Worm (Caenorhabditis elegans) whole organism, L3 larva: ENCODE data around the gene rbm-22.
A peak's percentile ranks its signal among the peaks of the same experiment; 100 is the strongest.

Experiments used
- R02D3.7 ChIP-seq: fragments of 150-350 bp; optimal IDR thresholded peaks from 2 replicates; lab custom pipeline; 2014; ENCODE audit warnings: missing biosample characterization, missing genetic modification characterization
- aly-2 ChIP-seq: fragments of 150-350 bp; optimal IDR thresholded peaks from 2 replicates; lab custom pipeline; 2014; ENCODE audit warnings: missing biosample characterization, missing genetic modification characterization
- ama-1 ChIP-seq: fragments of 150-350 bp; optimal IDR thresholded peaks from 2 replicates; lab custom pipeline; 2018
- ceh-28 ChIP-seq: fragments of 150-350 bp; optimal IDR thresholded peaks from 2 replicates; lab custom pipeline; 2014; ENCODE audit warnings: missing biosample characterization, missing genetic modification reagents, missing genetic modification characterization
- ceh-82 ChIP-seq: fragments of 150-350 bp; optimal IDR thresholded peaks from 2 replicates; lab custom pipeline; 2014; ENCODE audit warnings: missing biosample characterization, missing genetic modification characterization
- daf-12 ChIP-seq: fragments of 150-350 bp; optimal IDR thresholded peaks from 2 replicates; lab custom pipeline; 2014; ENCODE audit warnings: missing biosample characterization, missing genetic modification reagents, missing genetic modification characterization
- egl-27 ChIP-seq: sonication (generic microtip); optimal IDR thresholded peaks from 4 replicates; lab custom pipeline; 2017; ENCODE audit warnings: missing biosample characterization, missing genetic modification reagents, missing genetic modification characterization
- elt-1 ChIP-seq: fragments of 150-350 bp; optimal IDR thresholded peaks from 2 replicates; lab custom pipeline; 2014; ENCODE audit warnings: missing biosample characterization, missing genetic modification characterization
- elt-2 ChIP-seq: sonication (generic microtip); optimal IDR thresholded peaks from 2 replicates; lab custom pipeline; 2016; ENCODE audit warnings: missing genetic modification reagents, mild to moderate bottlenecking, missing genetic modification characterization, missing compliant biosample characterization
- elt-3 ChIP-seq, 3 experiments: fragments of 150-350 bp in 1 of 3; sonication (generic microtip) in 2 of 3; optimal IDR thresholded peaks; 2 replicates in 2 of 3; 4 replicates in 1 of 3; lab custom pipeline; 2014 to 2017; ENCODE audit warnings: missing biosample characterization in 3 of 3, missing genetic modification characterization in 3 of 3
- eor-1 ChIP-seq, 2 experiments: fragments of 150-350 bp; optimal IDR thresholded peaks; 2 replicates each; lab custom pipeline; 2014 to 2018; ENCODE audit warnings: missing biosample characterization in 2 of 2, missing genetic modification characterization in 2 of 2
- fkh-10 ChIP-seq: sonication (generic microtip); optimal IDR thresholded peaks from 2 replicates; lab custom pipeline; 2017; ENCODE audit warnings: missing biosample characterization, missing genetic modification reagents, missing genetic modification characterization
- fos-1 ChIP-seq: fragments of 150-350 bp; optimal IDR thresholded peaks from 2 replicates; lab custom pipeline; 2014; ENCODE audit warnings: missing biosample characterization, missing genetic modification characterization
- lin-15B ChIP-seq: fragments of 150-350 bp; optimal IDR thresholded peaks from 2 replicates; lab custom pipeline; 2014; ENCODE audit warnings: missing biosample characterization, missing genetic modification characterization
- lin-39 ChIP-seq: fragments of 150-350 bp; optimal IDR thresholded peaks from 2 replicates; lab custom pipeline; 2018; ENCODE audit warnings: missing biosample characterization, missing genetic modification reagents, missing genetic modification characterization
- lsy-12 ChIP-seq: sonication (generic microtip); optimal IDR thresholded peaks from 2 replicates; lab custom pipeline; 2016; ENCODE audit warnings: mild to moderate bottlenecking, missing genetic modification characterization, missing compliant biosample characterization
- mdl-1 ChIP-seq: fragments of 150-350 bp; optimal IDR thresholded peaks from 2 replicates; lab custom pipeline; 2014; ENCODE audit warnings: missing biosample characterization, missing genetic modification characterization
- mml-1 ChIP-seq: fragments of 150-350 bp; sonication (generic microtip); optimal IDR thresholded peaks from 3 replicates; lab custom pipeline; 2014; ENCODE audit warnings: missing biosample characterization, missing genetic modification characterization
- nfya-1 ChIP-seq: sonication (generic microtip); optimal IDR thresholded peaks from 2 replicates; lab custom pipeline; 2017; ENCODE audit warnings: missing genetic modification characterization, mild to moderate bottlenecking, missing compliant biosample characterization, antibody characterized with exemption, moderate library complexity; ENCODE audit not compliant: insufficient read depth
- nhr-12 ChIP-seq: fragments of 150-350 bp; optimal IDR thresholded peaks from 2 replicates; lab custom pipeline; 2014; ENCODE audit warnings: missing biosample characterization, missing genetic modification characterization
- nhr-23 ChIP-seq: fragments of 150-350 bp; optimal IDR thresholded peaks from 2 replicates; lab custom pipeline; 2014; ENCODE audit warnings: missing biosample characterization, missing genetic modification reagents, missing genetic modification characterization
- nhr-237 ChIP-seq: fragments of 150-350 bp; optimal IDR thresholded peaks from 2 replicates; lab custom pipeline; 2014; ENCODE audit warnings: missing biosample characterization, missing genetic modification characterization
- nhr-25 ChIP-seq: sonication (generic microtip); optimal IDR thresholded peaks from 2 replicates; lab custom pipeline; 2017; ENCODE audit warnings: missing biosample characterization, missing genetic modification characterization
- nhr-28 ChIP-seq: fragments of 150-350 bp; optimal IDR thresholded peaks from 2 replicates; lab custom pipeline; 2014; ENCODE audit warnings: missing biosample characterization, missing genetic modification characterization
- nhr-43 ChIP-seq: sonication (generic microtip); optimal IDR thresholded peaks from 2 replicates; lab custom pipeline; 2016; ENCODE audit warnings: mild to moderate bottlenecking, missing genetic modification characterization, missing compliant biosample characterization; ENCODE audit not compliant: poor library complexity, severe bottlenecking
- nhr-67 ChIP-seq: fragments of 150-350 bp; optimal IDR thresholded peaks from 2 replicates; lab custom pipeline; 2014; ENCODE audit warnings: missing biosample characterization, missing genetic modification characterization
- nhr-76 ChIP-seq: fragments of 150-350 bp; sonication (generic microtip); optimal IDR thresholded peaks from 5 replicates; lab custom pipeline; 2014; ENCODE audit warnings: missing biosample characterization, missing genetic modification characterization
- pqm-1 ChIP-seq: fragments of 150-350 bp; optimal IDR thresholded peaks from 2 replicates; lab custom pipeline; 2017; ENCODE audit warnings: missing biosample characterization, missing genetic modification characterization, inconsistent platforms
- sea-2 ChIP-seq: fragments of 150-350 bp; sonication (generic microtip); optimal IDR thresholded peaks from 4 replicates; lab custom pipeline; 2014; ENCODE audit warnings: missing biosample characterization, missing genetic modification reagents, missing genetic modification characterization
- snpc-4 ChIP-seq: fragments of 150-350 bp; optimal IDR thresholded peaks from 2 replicates; lab custom pipeline; 2014; ENCODE audit warnings: missing biosample characterization, missing genetic modification characterization
- tbx-2 ChIP-seq: sonication (generic microtip); optimal IDR thresholded peaks from 2 replicates; lab custom pipeline; 2016; ENCODE audit warnings: mild to moderate bottlenecking, missing genetic modification characterization, missing compliant biosample characterization
- unc-39 ChIP-seq: sonication (generic microtip); optimal IDR thresholded peaks from 4 replicates; lab custom pipeline; 2017; ENCODE audit warnings: missing biosample characterization, missing genetic modification characterization
- zag-1 ChIP-seq: fragments of 150-350 bp; optimal IDR thresholded peaks from 2 replicates; lab custom pipeline; 2014; ENCODE audit warnings: missing biosample characterization, missing genetic modification characterization
- ztf-4 ChIP-seq: fragments of 150-350 bp; optimal IDR thresholded peaks from 2 replicates; lab custom pipeline; 2014; ENCODE audit warnings: missing biosample characterization, missing genetic modification characterization

rbm-22 gene

ce11 chrIV:10876844-10877243 is 15.6 kb downstream of the rbm-22 start, which contains the start of gene fipr-14:
fipr-14 (plus strand) TSS chrIV:10877144.
- TF ChIP-seq pqm-1, result no peak
- TF ChIP-seq ama-1, result no peak
- TF ChIP-seq nhr-12 (tag; lab: Kevin White, UChicago), result no peak

ce11 chrIV:10879542-10879941 is 18.3 kb downstream of the rbm-22 start, which contains the start of gene sdz-13:
sdz-13 (minus strand) TSS chrIV:10879642.
- no peak for TF ChIP-seq unc-39 (tag; lab: Kevin White, UChicago)
- no peak for TF ChIP-seq ceh-82 (tag; lab: Kevin White, UChicago)
- no peak for TF ChIP-seq nhr-28 (tag; lab: Kevin White, UChicago)
- TF ChIP-seq nhr-237, result no peak
- no peak for TF ChIP-seq snpc-4 (tag; lab: Kevin White, UChicago)
- TF ChIP-seq nhr-76, result no peak
- no peak for TF ChIP-seq zag-1 (tag; lab: Kevin White, UChicago)
- no peak for TF ChIP-seq nhr-43 (tag; lab: Kevin White, UChicago)
- no peak for TF ChIP-seq elt-3 (tag; optimal IDR thresholded peaks at IDR 0.05; lab: Kevin White, UChicago)
- TF ChIP-seq nfya-1 (tag; lab: Kevin White, UChicago), result no peak
- TF ChIP-seq fkh-10 (GFP tag; lab: Kevin White, UChicago), result no peak
- no peak for TF ChIP-seq tbx-2 (tag; lab: Kevin White, UChicago)
- TF ChIP-seq ztf-4, result no peak
- no peak for TF ChIP-seq fos-1 (tag; lab: Kevin White, UChicago)
- no peak for TF ChIP-seq nhr-12 (tag; lab: Kevin White, UChicago)
- no peak for TF ChIP-seq mdl-1
- TF ChIP-seq elt-2 (tag; lab: Kevin White, UChicago), result no peak
- TF ChIP-seq mml-1, result no peak
- TF ChIP-seq, all 47 proteins: peak for 0

ce11 chrIV:10880264-10880663 is 19.1 kb downstream of the rbm-22 start, which contains the start of gene fipr-15:
fipr-15 (plus strand) TSS chrIV:10880564.
- TF ChIP-seq snpc-4 (tag; lab: Kevin White, UChicago), result no peak
- TF ChIP-seq sea-2, result no peak
- TF ChIP-seq egl-27 (tag; lab: Kevin White, UChicago), result no peak
- TF ChIP-seq nhr-25 (tag; lab: Kevin White, UChicago), result no peak
- TF ChIP-seq lin-39 (tag; lab: Kevin White, UChicago), result no peak
- TF ChIP-seq nhr-76, result no peak
- no peak for TF ChIP-seq aly-2 (tag; lab: Kevin White, UChicago)
- no peak for TF ChIP-seq ceh-82 (tag; lab: Kevin White, UChicago)
- TF ChIP-seq nhr-23 (tag; lab: Kevin White, UChicago), result no peak
- no peak for TF ChIP-seq ama-1

- TF ChIP-seq ceh-28 (tag; lab: Kevin White, UChicago) (peak; percentile 18), elt-1 (tag; lab: Kevin White, UChicago) (no peak), fos-1 (tag; lab: Kevin White, UChicago) (no peak), eor-1 (tag; optimal IDR thresholded peaks at IDR 0.05; lab: Kevin White, UChicago) (no peak), sea-2 (no peak), nhr-12 (tag; lab: Kevin White, UChicago) (no peak), lin-39 (tag; lab: Kevin White, UChicago) (no peak), lsy-12 (tag; lab: Kevin White, UChicago) (no peak), lin-15B (tag; lab: Kevin White, UChicago) (no peak), elt-2 (tag; lab: Kevin White, UChicago) (peak; percentile 67), daf-12 (tag; lab: Kevin White, UChicago) (no peak), elt-3 (tag; optimal IDR thresholded peaks at IDR 0.05; lab: Kevin White, UChicago) (no peak), nfya-1 (tag; lab: Kevin White, UChicago) (no peak), snpc-4 (tag; lab: Kevin White, UChicago) (no peak), mdl-1 (no peak)
- TF ChIP-seq, all 47 proteins: peak for 2
Observed at ce11 chrIV:10881230-10881629, 20.0 kb downstream of the rbm-22 start, which contains the start of gene F13E9.13. F13E9.13 (plus strand) TSS chrIV:10881546.

DNA sequence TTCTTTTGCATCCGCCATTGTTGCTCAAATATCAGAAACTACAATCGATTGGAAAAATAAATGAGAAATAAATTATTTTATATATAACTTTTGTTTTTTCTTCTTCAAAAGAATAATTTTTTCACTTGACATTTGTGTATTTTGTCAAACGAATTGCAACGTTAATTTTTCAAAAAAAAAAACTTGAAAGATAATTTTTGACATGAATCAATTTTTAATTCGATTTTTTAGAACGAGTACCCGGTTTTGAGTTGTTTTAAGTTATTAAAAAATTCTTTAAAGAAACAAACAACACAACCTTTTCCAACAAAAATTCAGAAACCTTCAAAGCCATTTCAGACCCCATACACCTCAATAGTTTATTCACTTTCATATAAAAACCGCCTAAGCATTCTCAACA is 23.1 kb downstream of the rbm-22 start, which contains the start of gene F13E9.5:
TSS of gene F13E9.5 (minus strand) at position 101 of the 400 bp plus-strand sequence.
- TF ChIP-seq nhr-67 (tag; lab: Kevin White, UChicago) (no peak), R02D3.7 (tag; lab: Kevin White, UChicago) (no peak), lin-39 (tag; lab: Kevin White, UChicago) (no peak), lsy-12 (tag; lab: Kevin White, UChicago) (no peak), mdl-1 (no peak), nhr-237 (no peak), nhr-43 (tag; lab: Kevin White, UChicago) (no peak), ama-1 (no peak)
